Fruit fly (Drosophila melanogaster) whole organism, embryonic: ENCODE results near the gene Taf2.
A peak's percentile ranks its signal among the peaks of the same experiment; 100 is the strongest.

ENCODE experiments used
- Bgb ChIP-seq: fragments of 200-800 bp; sonication (Bioruptor generic); IDR thresholded peaks from 2 replicates; pipeline ENCODE4 v1.3.6; 2022; ENCODE audit warnings: missing biosample characterization, missing genetic modification characterization; ENCODE audit not compliant: partially characterized antibody
- CG10274 ChIP-seq: fragments of 200-800 bp; sonication (Bioruptor generic); optimal IDR thresholded peaks from 3 replicates; lab custom pipeline; 2017; ENCODE audit warnings: missing biosample characterization, mild to moderate bottlenecking, missing genetic modification characterization
- CG10366 ChIP-seq: fragments of 200-800 bp; sonication (Bioruptor generic); IDR thresholded peaks from 2 replicates; pipeline ENCODE4 v1.3.6; 2022; ENCODE audit warnings: missing biosample characterization, missing genetic modification characterization
- CG10431 ChIP-seq: fragments of 200-800 bp; sonication (Bioruptor generic); optimal IDR thresholded peaks from 3 replicates; lab custom pipeline; 2018; ENCODE audit warnings: missing biosample characterization, mild to moderate bottlenecking, missing genetic modification characterization
- CG10959 ChIP-seq: fragments of 200-800 bp; sonication (Bioruptor generic); IDR thresholded peaks from 2 replicates; pipeline ENCODE4 v1.3.6; 2022; ENCODE audit warnings: missing biosample characterization, missing genetic modification characterization
- CG11247 ChIP-seq: fragments of 200-800 bp; sonication (Bioruptor generic); IDR thresholded peaks from 2 replicates; pipeline ENCODE4 v1.3.6; 2022; ENCODE audit warnings: missing biosample characterization, missing genetic modification characterization
- CG1233 ChIP-seq: fragments of 200-800 bp; sonication (Bioruptor generic); optimal IDR thresholded peaks from 4 replicates; lab custom pipeline; 2018; ENCODE audit warnings: missing biosample characterization, mild to moderate bottlenecking, missing genetic modification characterization
- CG13775 ChIP-seq: fragments of 200-800 bp; sonication (Bioruptor generic); optimal IDR thresholded peaks from 3 replicates; lab custom pipeline; 2017; ENCODE audit warnings: missing biosample characterization, mild to moderate bottlenecking, missing genetic modification characterization
- CG13894 ChIP-seq: fragments of 200-800 bp; sonication (Bioruptor generic); optimal IDR thresholded peaks from 3 replicates; lab custom pipeline; 2018; ENCODE audit warnings: missing biosample characterization, mild to moderate bottlenecking, missing genetic modification characterization, moderate library complexity
- CG14710 ChIP-seq: fragments of 200-800 bp; sonication (Bioruptor generic); optimal IDR thresholded peaks from 3 replicates; lab custom pipeline; 2019; ENCODE audit warnings: missing biosample characterization, mild to moderate bottlenecking, missing genetic modification characterization, moderate library complexity
- CG15696 ChIP-seq: fragments of 200-800 bp; sonication (Bioruptor generic); optimal IDR thresholded peaks from 2 replicates; lab custom pipeline; 2019; ENCODE audit warnings: missing biosample characterization, mild to moderate bottlenecking, missing genetic modification characterization, moderate library complexity
- CG17361 ChIP-seq: fragments of 200-800 bp; sonication (Bioruptor generic); IDR thresholded peaks from 3 replicates; pipeline ENCODE4 v1.3.6; 2022; ENCODE audit warnings: missing biosample characterization, missing genetic modification characterization
- CG17385 ChIP-seq: fragments of 200-800 bp; sonication (Bioruptor generic); optimal IDR thresholded peaks from 3 replicates; lab custom pipeline; 2018; ENCODE audit warnings: missing biosample characterization, mild to moderate bottlenecking, missing genetic modification characterization
- CG17568 ChIP-seq: fragments of 200-800 bp; sonication (Bioruptor generic); optimal IDR thresholded peaks from 2 replicates; lab custom pipeline; 2018; ENCODE audit warnings: missing biosample characterization, mild to moderate bottlenecking, missing genetic modification characterization, moderate library complexity
- CG17912 ChIP-seq: fragments of 200-800 bp; sonication (Bioruptor generic); optimal IDR thresholded peaks from 2 replicates; lab custom pipeline; 2018; ENCODE audit warnings: missing biosample characterization, mild to moderate bottlenecking, missing genetic modification characterization
- CG4854 ChIP-seq: fragments of 200-800 bp; sonication (Bioruptor generic); optimal IDR thresholded peaks from 2 replicates; lab custom pipeline; 2016; ENCODE audit warnings: missing biosample characterization, missing genetic modification characterization, inconsistent platforms
- CG5180 ChIP-seq: fragments of 200-800 bp; sonication (Bioruptor generic); optimal IDR thresholded peaks from 3 replicates; lab custom pipeline; 2017; ENCODE audit warnings: missing biosample characterization, missing genetic modification characterization, mild to moderate bottlenecking, moderate library complexity, missing genetic modification reagents
- CG6254 ChIP-seq: fragments of 200-800 bp; sonication (Bioruptor generic); optimal IDR thresholded peaks from 3 replicates; lab custom pipeline; 2017; ENCODE audit warnings: mild to moderate bottlenecking, missing biosample characterization, missing genetic modification reagents, missing genetic modification characterization
- CG9609 ChIP-seq: fragments of 200-800 bp; sonication (Bioruptor generic); optimal IDR thresholded peaks from 3 replicates; lab custom pipeline; 2016; ENCODE audit warnings: missing biosample characterization, missing genetic modification characterization
- D19B ChIP-seq: fragments of 200-800 bp; sonication (Bioruptor generic); optimal IDR thresholded peaks from 2 replicates; lab custom pipeline; 2017; ENCODE audit warnings: missing biosample characterization, mild to moderate bottlenecking, missing genetic modification characterization
- Dfd ChIP-seq, 2 experiments: fragments of >200 bp; optimal IDR thresholded peaks; 2 replicates each; lab custom pipeline; 2017; ENCODE audit warnings: missing biosample characterization in 2 of 2, missing genetic modification characterization in 2 of 2
- Dip3 ChIP-seq: fragments of 200-800 bp; sonication (Bioruptor generic); optimal IDR thresholded peaks from 3 replicates; lab custom pipeline; 2016; ENCODE audit warnings: missing biosample characterization, missing genetic modification characterization
- Ets65A ChIP-seq: fragments of 200-800 bp; sonication (Bioruptor generic); peaks from one replicate; lab custom pipeline; 2016; ENCODE audit warnings: missing biosample characterization, missing genetic modification characterization
- Fer1 ChIP-seq: fragments of 200-800 bp; sonication (Bioruptor generic); optimal IDR thresholded peaks from 2 replicates; lab custom pipeline; 2017; ENCODE audit warnings: missing biosample characterization, mild to moderate bottlenecking, missing genetic modification characterization
- H2.0 ChIP-seq: fragments of 200-800 bp; sonication (Bioruptor generic); IDR thresholded peaks from 2 replicates; pipeline ENCODE4 v1.3.6; 2022; ENCODE audit warnings: missing biosample characterization, missing genetic modification characterization
- Hr51 ChIP-seq, 2 experiments: fragments of 200-800 bp; sonication (Bioruptor generic); optimal IDR thresholded peaks; 2 replicates in 1 of 2; 3 replicates in 1 of 2; lab custom pipeline; 2016 to 2018; ENCODE audit warnings: missing biosample characterization in 2 of 2, missing genetic modification characterization in 2 of 2, mild to moderate bottlenecking in 1 of 2, moderate library complexity in 1 of 2
- Hsf ChIP-seq: fragments of 200-800 bp; sonication (Bioruptor generic); optimal IDR thresholded peaks from 3 replicates; lab custom pipeline; 2016; ENCODE audit warnings: missing biosample characterization, missing genetic modification characterization
- NFAT ChIP-seq: fragments of 200-800 bp; sonication (Bioruptor generic); IDR thresholded peaks from 2 replicates; pipeline ENCODE4 v1.3.6; 2022; ENCODE audit warnings: missing biosample characterization, missing genetic modification characterization
- Opbp ChIP-seq: fragments of 200-800 bp; sonication (Bioruptor generic); IDR thresholded peaks from 3 replicates; pipeline ENCODE4 v1.3.6; 2022; ENCODE audit warnings: missing biosample characterization, missing genetic modification characterization; ENCODE audit not compliant: partially characterized antibody
- ase ChIP-seq: fragments of 200-800 bp; sonication (Bioruptor generic); IDR thresholded peaks from 3 replicates; pipeline ENCODE4 v1.3.6; 2022; ENCODE audit warnings: missing biosample characterization, missing genetic modification characterization
- cg ChIP-seq: fragments of 200-800 bp; sonication (Bioruptor generic); optimal IDR thresholded peaks from 3 replicates; lab custom pipeline; 2019; ENCODE audit warnings: missing biosample characterization, mild to moderate bottlenecking, missing genetic modification characterization, moderate library complexity
- croc ChIP-seq: fragments of 200-800 bp; sonication (Bioruptor generic); conservative IDR thresholded peaks from 3 replicates; pipeline ENCODE4 v1.3.6; 2022; ENCODE audit warnings: missing biosample characterization, missing genetic modification characterization
- hbn ChIP-seq: fragments of 200-800 bp; sonication (Bioruptor generic); IDR thresholded peaks from 2 replicates; pipeline ENCODE4 v1.3.6; 2022; ENCODE audit warnings: missing biosample characterization, missing genetic modification characterization; ENCODE audit not compliant: partially characterized antibody
- hkb ChIP-seq, 2 experiments: fragments of 200-800 bp in 1 of 2; fragments of >200 bp in 1 of 2; sonication (Bioruptor generic) in 1 of 2; IDR thresholded peaks in 1 of 2; optimal IDR thresholded peaks in 1 of 2; 2 replicates each; pipeline versions ENCODE4 v1.3.6 to Lab custom; 2017 to 2022; ENCODE audit warnings: missing biosample characterization in 1 of 2, missing genetic modification characterization in 1 of 2
- lab ChIP-seq: fragments of 200-800 bp; sonication (Bioruptor generic); optimal IDR thresholded peaks from 3 replicates; lab custom pipeline; 2017; ENCODE audit warnings: missing biosample characterization, missing genetic modification characterization, mild to moderate bottlenecking, moderate library complexity, missing genetic modification reagents
- onecut ChIP-seq: fragments of 200-800 bp; sonication (Bioruptor generic); IDR thresholded peaks from 2 replicates; pipeline ENCODE4 v1.3.6; 2022; ENCODE audit warnings: missing biosample characterization, missing genetic modification characterization
- prd ChIP-seq, 3 experiments: fragments of >200 bp in 2 of 3; fragments of 200-800 bp in 1 of 3; sonication (Bioruptor generic) in 1 of 3; optimal IDR thresholded peaks in 2 of 3; IDR thresholded peaks in 1 of 3; 2 replicates in 2 of 3; 3 replicates in 1 of 3; pipeline versions ENCODE4 v1.3.6 to Lab custom; 2017 to 2022; ENCODE audit warnings: missing biosample characterization in 1 of 3, missing genetic modification characterization in 1 of 3
- pum ChIP-seq: fragments of 200-800 bp; sonication (Bioruptor generic); optimal IDR thresholded peaks from 2 replicates; lab custom pipeline; 2016; ENCODE audit warnings: missing biosample characterization, missing genetic modification characterization
- sd ChIP-seq: fragments of 200-800 bp; sonication (Bioruptor generic); optimal IDR thresholded peaks from 3 replicates; lab custom pipeline; 2018; ENCODE audit warnings: missing biosample characterization, mild to moderate bottlenecking, missing genetic modification characterization, moderate library complexity
- sima ChIP-seq: fragments of 200-800 bp; sonication (Bioruptor generic); optimal IDR thresholded peaks from 2 replicates; lab custom pipeline; 2016; ENCODE audit warnings: missing biosample characterization, missing genetic modification characterization
- sisA ChIP-seq: fragments of 200-800 bp; sonication (Bioruptor generic); IDR thresholded peaks from 2 replicates; pipeline ENCODE4 v1.3.6; 2022; ENCODE audit warnings: missing biosample characterization, missing genetic modification characterization
- so ChIP-seq: fragments of 200-800 bp; sonication (Bioruptor generic); IDR thresholded peaks from 3 replicates; pipeline ENCODE4 v1.3.6; 2022; ENCODE audit warnings: missing biosample characterization, missing genetic modification characterization
- tll ChIP-seq, 2 experiments: fragments of 200-800 bp in 1 of 2; fragments of >200 bp in 1 of 2; sonication (Bioruptor generic) in 1 of 2; optimal IDR thresholded peaks; 2 replicates each; lab custom pipeline; 2017 to 2019; ENCODE audit warnings: missing biosample characterization in 2 of 2, missing genetic modification characterization in 2 of 2, mild to moderate bottlenecking in 1 of 2, moderate library complexity in 1 of 2
- trh ChIP-seq: fragments of 200-800 bp; sonication (Bioruptor generic); optimal IDR thresholded peaks from 2 replicates; lab custom pipeline; 2016; ENCODE audit warnings: missing biosample characterization, missing genetic modification characterization
- twi ChIP-seq: fragments of 200-800 bp; optimal IDR thresholded peaks from 2 replicates; lab custom pipeline; 2019; ENCODE audit warnings: missing biosample characterization, mild to moderate bottlenecking, missing genetic modification characterization, moderate library complexity
- vvl ChIP-seq: fragments of 200-800 bp; sonication (Bioruptor generic); IDR thresholded peaks from 2 replicates; pipeline ENCODE4 v1.3.6; 2022; ENCODE audit warnings: missing biosample characterization, missing genetic modification characterization

Taf2 gene

DNA sequence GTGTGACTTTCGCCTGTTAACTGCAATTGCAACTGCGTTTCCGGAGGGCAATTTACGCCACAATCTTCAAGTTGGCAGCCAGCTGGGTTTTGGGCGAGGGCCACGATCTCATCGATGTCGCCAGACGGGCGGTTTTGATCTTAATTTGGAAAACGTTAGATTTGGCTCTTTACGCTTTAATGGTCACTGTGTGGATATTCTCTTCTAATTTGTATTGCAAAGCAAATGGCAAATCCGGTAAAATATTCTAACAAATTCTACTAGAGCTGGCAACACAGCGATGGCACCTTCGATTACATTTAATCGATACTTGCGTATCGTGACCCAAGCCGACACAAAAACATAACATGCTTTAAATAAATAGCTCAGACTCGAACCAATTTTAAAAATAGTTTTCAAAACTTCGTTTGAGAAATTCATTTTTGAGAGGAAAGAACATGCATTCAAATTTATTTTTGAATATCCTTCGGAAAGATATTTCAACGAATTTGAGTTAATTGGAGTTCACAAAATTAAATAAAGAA is 51.9 kb downstream of the Taf2 start, which contains the start of gene I-2 (continued):
- TF ChIP-seq CG17385 (GFP tag; lab: Kevin White, UChicago) (no peak), D19B (no peak), CG1233 (GFP tag; lab: Kevin White, UChicago) (no peak), CG14710 (tag; lab: Kevin White, UChicago) (peak; percentile 59), Bgb (GFP tag; lab: Robert Waterston, UW) (peak; percentile 91), ase (no peak), Hr51 (GFP tag; optimal IDR thresholded peaks at IDR 0.05; lab: Kevin White, UChicago) (no peak), CG4854 (GFP tag; lab: Kevin White, UChicago) (no peak), sisA (GFP tag; lab: Robert Waterston, UW) (no peak), CG17568 (no peak), sima (GFP tag; lab: Kevin White, UChicago) (no peak), Hsf (peak; percentile 39), vvl (GFP tag; lab: Robert Waterston, UW) (peak; percentile 29; the same call in 1 of the 2 replicates), CG10431 (GFP tag; lab: Kevin White, UChicago) (no peak), so (no peak), CG5180 (GFP tag; lab: Kevin White, UChicago) (no peak), CG17361 (no peak), CG9609 (no peak), Fer1 (GFP tag; lab: Kevin White, UChicago) (no peak), CG10274 (GFP tag; lab: Kevin White, UChicago) (no peak), croc (GFP tag; lab: Robert Waterston, UW) (no peak), onecut (GFP tag; lab: Robert Waterston, UW) (no peak), CG13894 (tag; lab: Kevin White, UChicago) (no peak), sd (peak; percentile 55), Dfd (GFP tag; optimal IDR thresholded peaks at IDR 0.05; lab: Kevin White, UChicago) (no peak), CG13775 (GFP tag; lab: Kevin White, UChicago) (no peak), tll (GFP tag; optimal IDR thresholded peaks at IDR 0.05; lab: Kevin White, UChicago) (no peak), CG17912 (GFP tag; lab: Kevin White, UChicago) (no peak), CG15696 (tag; lab: Kevin White, UChicago) (no peak), twi (tag; lab: Kevin White, UChicago) (no peak), CG10959 (GFP tag; lab: Robert Waterston, UW) (no peak), CG6254 (no peak), lab (GFP tag; lab: Kevin White, UChicago) (no peak), CG11247 (GFP tag; lab: Robert Waterston, UW) (no peak), hbn (GFP tag; lab: Robert Waterston, UW) (peak; percentile 70), H2.0 (GFP tag; lab: Robert Waterston, UW) (no peak), pum (GFP tag; lab: Kevin White, UChicago) (no peak), NFAT (GFP tag; lab: Robert Waterston, UW) (no peak), Dip3 (GFP tag; lab: Kevin White, UChicago) (no peak), hkb (optimal IDR thresholded peaks at IDR 0.05; lab: Kevin White, UChicago) (no peak), hkb (GFP tag; IDR thresholded peaks at IDR 0.05; lab: Robert Waterston, UW) (no peak), Ets65A (no peak), Opbp (GFP tag; lab: Robert Waterston, UW) (peak; percentile 84), cg (GFP tag; lab: Kevin White, UChicago) (no peak), CG10366 (peak; percentile 19; the same call in 1 of the 2 replicates), trh (GFP tag; lab: Kevin White, UChicago) (no peak), prd (optimal IDR thresholded peaks at IDR 0.05; lab: Kevin White, UChicago) (no peak), prd (GFP tag; IDR thresholded peaks at IDR 0.05; lab: Robert Waterston, UW) (no peak)
